Fruit fly (Drosophila melanogaster) whole organism, embryonic: ENCODE measurements around the gene aqz.

Experiments used
- Aef1 ChIP-seq: fragments of 200-800 bp; sonication (Bioruptor generic); IDR thresholded peaks from 3 replicates; pipeline ENCODE4 v1.3.6; 2022; ENCODE audit warnings: missing biosample characterization, missing genetic modification characterization
- B-H2 ChIP-seq: fragments of 200-800 bp; sonication (Bioruptor generic); optimal IDR thresholded peaks from 2 replicates; lab custom pipeline; 2018; ENCODE audit warnings: missing biosample characterization, mild to moderate bottlenecking, missing genetic modification characterization
- Bdp1 ChIP-seq: fragments of 200-800 bp; sonication (Bioruptor generic); optimal IDR thresholded peaks from 3 replicates; lab custom pipeline; 2016; ENCODE audit warnings: missing biosample characterization, missing genetic modification characterization
- Bteb2 ChIP-seq: fragments of 200-800 bp; sonication (Bioruptor generic); optimal IDR thresholded peaks from 2 replicates; lab custom pipeline; 2016; ENCODE audit warnings: missing biosample characterization, missing genetic modification characterization
- CG10565 ChIP-seq: fragments of 200-800 bp; sonication (Bioruptor generic); optimal IDR thresholded peaks from 3 replicates; lab custom pipeline; 2016; ENCODE audit warnings: missing biosample characterization, mild to moderate bottlenecking, missing genetic modification characterization
- CG13424 ChIP-seq: fragments of 200-800 bp; sonication (Bioruptor generic); optimal IDR thresholded peaks from 2 replicates; lab custom pipeline; 2019; ENCODE audit warnings: missing biosample characterization, mild to moderate bottlenecking, missing genetic modification characterization, moderate library complexity
- CG14050 ChIP-seq: fragments of 200-800 bp; sonication (Bioruptor generic); IDR thresholded peaks from 3 replicates; pipeline ENCODE4 v1.3.6; 2022; ENCODE audit warnings: missing biosample characterization, missing genetic modification characterization
- CG1602 ChIP-seq: fragments of 200-800 bp; sonication (Bioruptor generic); optimal IDR thresholded peaks from 3 replicates; lab custom pipeline; 2016; ENCODE audit warnings: missing biosample characterization, missing genetic modification characterization
- CG16863 ChIP-seq: fragments of 200-800 bp; sonication (Bioruptor generic); optimal IDR thresholded peaks from 3 replicates; lab custom pipeline; 2016; ENCODE audit warnings: missing biosample characterization, missing genetic modification characterization
- CG18764 ChIP-seq: fragments of 200-800 bp; sonication (Bioruptor generic); optimal IDR thresholded peaks from 3 replicates; lab custom pipeline; 2016; ENCODE audit warnings: missing biosample characterization, missing genetic modification characterization
- CG2116 ChIP-seq: fragments of 200-800 bp; sonication (Bioruptor generic); optimal IDR thresholded peaks from 3 replicates; lab custom pipeline; 2018; ENCODE audit warnings: missing biosample characterization, mild to moderate bottlenecking, missing genetic modification characterization
- CG30403 ChIP-seq: fragments of 200-800 bp; sonication (Bioruptor generic); optimal IDR thresholded peaks from 3 replicates; lab custom pipeline; 2016; ENCODE audit warnings: missing biosample characterization, missing genetic modification characterization
- CG31365 ChIP-seq: fragments of 200-800 bp; sonication (Bioruptor generic); optimal IDR thresholded peaks from 2 replicates; lab custom pipeline; 2018; ENCODE audit warnings: missing biosample characterization, mild to moderate bottlenecking, missing genetic modification characterization
- CG31388 ChIP-seq: fragments of 200-800 bp; sonication (Bioruptor generic); optimal IDR thresholded peaks from 2 replicates; lab custom pipeline; 2016; ENCODE audit warnings: missing biosample characterization, missing genetic modification characterization
- CG6272 ChIP-seq: fragments of 200-800 bp; sonication (Bioruptor generic); IDR thresholded peaks from 2 replicates; pipeline ENCODE4 v1.3.6; 2022; ENCODE audit warnings: missing biosample characterization, missing genetic modification characterization
- CG6683 ChIP-seq: fragments of 200-800 bp; sonication (Bioruptor generic); optimal IDR thresholded peaks from 2 replicates; lab custom pipeline; 2017; ENCODE audit warnings: missing biosample characterization, mild to moderate bottlenecking, missing genetic modification characterization, missing genetic modification reagents
- CG6791 ChIP-seq: fragments of 200-800 bp; sonication (Bioruptor generic); IDR thresholded peaks from 3 replicates; pipeline ENCODE4 v1.3.6; 2022; ENCODE audit warnings: missing biosample characterization, missing genetic modification characterization; ENCODE audit not compliant: partially characterized antibody
- CG6854 ChIP-seq: fragments of 200-800 bp; sonication (Bioruptor generic); optimal IDR thresholded peaks from 3 replicates; lab custom pipeline; 2017; ENCODE audit warnings: missing biosample characterization, mild to moderate bottlenecking, missing genetic modification characterization
- CG8281 ChIP-seq: fragments of 200-800 bp; sonication (Bioruptor generic); optimal IDR thresholded peaks from 2 replicates; lab custom pipeline; 2018; ENCODE audit warnings: missing biosample characterization, mild to moderate bottlenecking, missing genetic modification characterization, moderate library complexity
- Chrac-16 ChIP-seq: fragments of 200-800 bp; sonication (Bioruptor generic); optimal IDR thresholded peaks from 3 replicates; lab custom pipeline; 2016; ENCODE audit warnings: missing biosample characterization, missing genetic modification characterization
- Dip3 ChIP-seq: fragments of 200-800 bp; sonication (Bioruptor generic); optimal IDR thresholded peaks from 3 replicates; lab custom pipeline; 2016; ENCODE audit warnings: missing biosample characterization, missing genetic modification characterization
- E2f2 ChIP-seq: fragments of 200-800 bp; sonication (Bioruptor generic); IDR thresholded peaks from 2 replicates; pipeline ENCODE4 v1.3.6; 2022; ENCODE audit warnings: missing biosample characterization, missing genetic modification characterization
- H2.0 ChIP-seq: fragments of 200-800 bp; sonication (Bioruptor generic); IDR thresholded peaks from 2 replicates; pipeline ENCODE4 v1.3.6; 2022; ENCODE audit warnings: missing biosample characterization, missing genetic modification characterization
- HLH4C ChIP-seq: fragments of 200-800 bp; sonication (Bioruptor generic); IDR thresholded peaks from 3 replicates; pipeline ENCODE4 v1.3.6; 2022; ENCODE audit warnings: missing biosample characterization, missing genetic modification characterization; ENCODE audit not compliant: partially characterized antibody
- Hr78 ChIP-seq, 2 experiments: fragments of 200-800 bp in 1 of 2; fragments of >200 bp in 1 of 2; sonication (Bioruptor generic) in 1 of 2; optimal IDR thresholded peaks; 2 replicates each; lab custom pipeline; 2017 to 2019; ENCODE audit warnings: missing biosample characterization in 2 of 2, missing genetic modification characterization in 2 of 2, mild to moderate bottlenecking in 1 of 2, moderate library complexity in 1 of 2
- NFAT ChIP-seq: fragments of 200-800 bp; sonication (Bioruptor generic); IDR thresholded peaks from 2 replicates; pipeline ENCODE4 v1.3.6; 2022; ENCODE audit warnings: missing biosample characterization, missing genetic modification characterization
- amos ChIP-seq: fragments of 200-800 bp; sonication (Bioruptor generic); IDR thresholded peaks from 2 replicates; pipeline ENCODE4 v1.3.6; 2022; ENCODE audit warnings: missing biosample characterization, missing genetic modification characterization; ENCODE audit not compliant: partially characterized antibody
- ara ChIP-seq: fragments of 200-800 bp; sonication (Bioruptor generic); IDR thresholded peaks from 2 replicates; pipeline ENCODE4 v1.3.6; 2022; ENCODE audit warnings: missing biosample characterization, missing genetic modification characterization
- corto ChIP-seq: fragments of 200-800 bp; sonication (Bioruptor generic); optimal IDR thresholded peaks from 2 replicates; lab custom pipeline; 2016; ENCODE audit warnings: missing biosample characterization, mild to moderate bottlenecking, missing genetic modification characterization, moderate library complexity
- danr ChIP-seq: fragments of 200-800 bp; sonication (Bioruptor generic); IDR thresholded peaks from 2 replicates; pipeline ENCODE4 v1.3.6; 2022; ENCODE audit warnings: missing biosample characterization, missing genetic modification characterization
- disco-r ChIP-seq: fragments of 200-800 bp; sonication (Bioruptor generic); optimal IDR thresholded peaks from 2 replicates; lab custom pipeline; 2016; ENCODE audit warnings: missing biosample characterization, missing genetic modification characterization
- dpn ChIP-seq, 2 experiments: fragments of 200-800 bp; sonication (Bioruptor generic); optimal IDR thresholded peaks; 3 replicates each; lab custom pipeline; 2016; ENCODE audit warnings: missing biosample characterization in 2 of 2, missing genetic modification characterization in 2 of 2
- ems ChIP-seq: fragments of 200-800 bp; sonication (Bioruptor generic); optimal IDR thresholded peaks from 3 replicates; lab custom pipeline; 2016; ENCODE audit warnings: missing biosample characterization, missing genetic modification characterization
- ftz-f1 ChIP-seq: fragments of 200-800 bp; sonication (Bioruptor generic); optimal IDR thresholded peaks from 2 replicates; lab custom pipeline; 2016; ENCODE audit warnings: missing biosample characterization, missing genetic modification characterization
- fu2 ChIP-seq: fragments of 200-800 bp; sonication (Bioruptor generic); optimal IDR thresholded peaks from 2 replicates; lab custom pipeline; 2016; ENCODE audit warnings: missing biosample characterization, missing genetic modification characterization
- gem ChIP-seq: fragments of 200-800 bp; sonication (Bioruptor generic); optimal IDR thresholded peaks from 2 replicates; lab custom pipeline; 2019; ENCODE audit warnings: missing biosample characterization, mild to moderate bottlenecking, missing genetic modification characterization, moderate library complexity
- hb ChIP-seq: fragments of 200-800 bp; sonication (Bioruptor generic); IDR thresholded peaks from 3 replicates; pipeline ENCODE4 v1.3.6; 2022; ENCODE audit warnings: missing biosample characterization, missing genetic modification characterization; ENCODE audit not compliant: partially characterized antibody
- insv ChIP-seq, 2 experiments: fragments of 200-800 bp; sonication (Bioruptor generic); optimal IDR thresholded peaks; 3 replicates each; lab custom pipeline; 2016 to 2018; ENCODE audit warnings: missing biosample characterization in 2 of 2, missing genetic modification characterization in 2 of 2
- jing ChIP-seq: fragments of 200-800 bp; sonication (Bioruptor generic); optimal IDR thresholded peaks from 2 replicates; lab custom pipeline; 2018; ENCODE audit warnings: missing biosample characterization, mild to moderate bottlenecking, missing genetic modification characterization
- mirr ChIP-seq: fragments of 200-800 bp; sonication (Bioruptor generic); optimal IDR thresholded peaks from 3 replicates; lab custom pipeline; 2018; ENCODE audit warnings: missing biosample characterization, mild to moderate bottlenecking, missing genetic modification characterization
- nerfin-2 ChIP-seq: fragments of 200-800 bp; sonication (Bioruptor generic); IDR thresholded peaks from 2 replicates; pipeline ENCODE4 v1.3.6; 2022; ENCODE audit warnings: missing biosample characterization, missing genetic modification characterization; ENCODE audit not compliant: partially characterized antibody
- prd ChIP-seq, 3 experiments: fragments of >200 bp in 2 of 3; fragments of 200-800 bp in 1 of 3; sonication (Bioruptor generic) in 1 of 3; optimal IDR thresholded peaks in 2 of 3; IDR thresholded peaks in 1 of 3; 2 replicates in 2 of 3; 3 replicates in 1 of 3; pipeline versions ENCODE4 v1.3.6 to Lab custom; 2017 to 2022; ENCODE audit warnings: missing biosample characterization in 1 of 3, missing genetic modification characterization in 1 of 3
- pzg ChIP-seq: fragments of 200-800 bp; sonication (Bioruptor generic); optimal IDR thresholded peaks from 3 replicates; lab custom pipeline; 2018; ENCODE audit warnings: missing biosample characterization, mild to moderate bottlenecking, missing genetic modification characterization, moderate library complexity
- sd ChIP-seq: fragments of 200-800 bp; sonication (Bioruptor generic); optimal IDR thresholded peaks from 3 replicates; lab custom pipeline; 2018; ENCODE audit warnings: missing biosample characterization, mild to moderate bottlenecking, missing genetic modification characterization, moderate library complexity
- shn ChIP-seq: fragments of 200-800 bp; sonication (Bioruptor generic); optimal IDR thresholded peaks from 3 replicates; lab custom pipeline; 2016; ENCODE audit warnings: missing biosample characterization, missing genetic modification characterization
- tna ChIP-seq: fragments of 200-800 bp; sonication (Bioruptor generic); IDR thresholded peaks from 2 replicates; pipeline ENCODE4 v1.3.6; 2022; ENCODE audit warnings: missing biosample characterization, missing genetic modification characterization; ENCODE audit not compliant: partially characterized antibody
- trem ChIP-seq: fragments of 200-800 bp; optimal IDR thresholded peaks from 3 replicates; lab custom pipeline; 2019; ENCODE audit warnings: missing biosample characterization, mild to moderate bottlenecking, missing genetic modification characterization, moderate library complexity
- zf30C ChIP-seq: fragments of 200-800 bp; sonication (Bioruptor generic); optimal IDR thresholded peaks from 3 replicates; lab custom pipeline; 2018; ENCODE audit warnings: missing biosample characterization, mild to moderate bottlenecking, missing genetic modification characterization

aqz gene

DNA sequence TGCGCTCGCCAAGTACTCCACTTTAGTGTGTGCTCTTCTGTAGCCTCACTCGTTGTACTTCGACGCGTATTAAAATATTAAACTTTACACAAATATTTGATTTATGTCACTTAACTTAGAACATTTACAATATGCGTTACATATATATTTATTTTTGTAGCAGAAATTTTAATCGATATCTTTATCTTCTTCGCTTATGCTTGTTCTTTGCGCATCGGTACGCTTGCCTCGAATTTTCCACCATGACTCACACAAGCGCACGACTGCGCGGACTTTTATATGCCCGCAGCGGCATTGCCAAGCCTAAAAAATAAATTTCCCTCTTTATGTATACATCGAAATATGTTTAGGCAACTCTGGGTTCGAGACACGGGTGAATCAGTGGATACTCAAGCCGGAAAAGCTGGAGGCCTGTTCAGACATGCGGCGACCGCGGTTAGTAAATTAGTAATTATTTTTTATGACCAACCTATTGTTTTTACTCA, at the start of gene aqz (continued):
- TF ChIP-seq Bteb2 (GFP tag; lab: Kevin White, UChicago) (peak; percentile 53), CG8281 (tag; lab: Kevin White, UChicago) (no peak), sd (tag; lab: Kevin White, UChicago) (peak; percentile 78), Dip3 (peak; percentile 57), fu2 (GFP tag; lab: Kevin White, UChicago) (peak; percentile 58), CG13424 (tag; lab: Kevin White, UChicago) (peak; percentile 32), CG6854 (GFP tag; lab: Kevin White, UChicago) (peak; percentile 59), CG6791 (GFP tag; lab: Robert Waterston, UW) (peak; percentile 58; the same call in 1 of the 3 replicates), insv (GFP tag; optimal IDR thresholded peaks at IDR 0.05; lab: Kevin White, UChicago) (peak in 1 of 2 experiments; percentile 64), ara (GFP tag; lab: Robert Waterston, UW) (peak; percentile 70), tna (GFP tag; lab: Robert Waterston, UW) (peak; percentile 36; the same call in 1 of the 2 replicates), gem (tag; lab: Kevin White, UChicago) (peak; percentile 38), CG30403 (peak; percentile 63), CG14050 (GFP tag; lab: Robert Waterston, UW) (no peak; the same call in 2 of the 3 replicates), CG2116 (GFP tag; lab: Kevin White, UChicago) (peak; percentile 100), corto (GFP tag; lab: Kevin White, UChicago) (no peak), H2.0 (GFP tag; lab: Robert Waterston, UW) (no peak), Aef1 (0 out of 3 replicates have a peak, but pooled peaks have one; percentile 23), pzg (GFP tag; lab: Kevin White, UChicago) (peak; percentile 98), prd (optimal IDR thresholded peaks at IDR 0.05; lab: Kevin White, UChicago) (no peak), prd (GFP tag; IDR thresholded peaks at IDR 0.05; lab: Robert Waterston, UW) (peak; percentile 49), CG31388 (GFP tag; lab: Kevin White, UChicago) (no peak), CG16863 (GFP tag; lab: Kevin White, UChicago) (peak; percentile 33), E2f2 (peak; percentile 82), Bdp1 (peak; percentile 41), disco-r (GFP tag; lab: Kevin White, UChicago) (no peak), Chrac-16 (peak; percentile 32), shn (GFP tag; lab: Kevin White, UChicago) (peak; percentile 70), trem (tag; lab: Kevin White, UChicago) (peak; percentile 80), Hr78 (GFP tag; optimal IDR thresholded peaks at IDR 0.05; lab: Kevin White, UChicago) (no peak), jing (GFP tag; lab: Kevin White, UChicago) (no peak), danr (GFP tag; lab: Robert Waterston, UW) (no peak), NFAT (GFP tag; lab: Robert Waterston, UW) (peak; percentile 72), B-H2 (GFP tag; lab: Kevin White, UChicago) (peak; percentile 74), mirr (GFP tag; lab: Kevin White, UChicago) (peak; percentile 74), HLH4C (GFP tag; lab: Robert Waterston, UW) (peak; percentile 31; the same call in 1 of the 3 replicates)

DNA sequence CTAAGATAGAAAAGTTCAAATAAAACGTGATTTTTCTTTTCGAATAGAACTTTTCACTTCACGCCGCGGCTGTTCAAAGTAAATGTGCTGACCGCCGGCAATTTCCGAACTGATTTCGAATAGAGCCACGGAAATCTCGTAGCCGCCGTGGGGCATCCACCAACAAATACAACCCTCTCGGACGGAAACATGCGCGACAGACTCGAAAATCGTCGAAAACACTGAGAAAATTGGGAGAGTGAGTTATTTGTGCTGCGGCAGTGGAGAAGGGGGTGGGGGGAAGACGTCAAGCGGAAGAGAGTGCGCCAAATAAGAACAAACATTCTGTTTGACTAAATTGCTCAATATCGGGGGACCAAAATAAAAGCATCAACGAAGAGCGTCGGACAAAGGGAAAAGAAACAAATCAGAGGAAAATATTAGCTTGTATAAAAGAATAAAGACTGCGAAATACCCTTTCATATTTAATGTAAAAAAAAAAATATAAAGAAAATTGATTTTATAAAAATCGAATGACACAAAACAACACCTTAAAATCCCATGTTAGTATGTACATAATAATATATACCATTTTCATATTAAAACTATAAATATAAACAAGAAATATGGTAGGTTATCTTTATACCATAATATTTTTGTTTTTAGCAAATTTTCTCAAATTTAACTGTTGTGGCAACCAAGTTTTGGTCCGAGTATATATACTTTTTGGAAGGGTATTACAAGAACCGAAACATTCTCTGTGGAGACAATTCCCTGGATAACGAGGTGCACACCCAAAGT, 47.0 kb upstream of the aqz start:
- TF ChIP-seq CG1602 (GFP tag; lab: Kevin White, UChicago) (peak; percentile 49), CG6272 (GFP tag; lab: Robert Waterston, UW) (no peak), ftz-f1 (GFP tag; lab: Kevin White, UChicago) (no peak), amos (no peak), zf30C (peak; percentile 82), dpn (GFP tag; optimal IDR thresholded peaks at IDR 0.05; lab: Kevin White, UChicago) (peak in 1 of 2 experiments; percentile 41), ems (no peak), hb (GFP tag; lab: Robert Waterston, UW) (no peak), CG10565 (GFP tag; lab: Kevin White, UChicago) (no peak), CG18764 (GFP tag; lab: Kevin White, UChicago) (no peak), nerfin-2 (GFP tag; lab: Robert Waterston, UW) (no peak), CG6683 (GFP tag; lab: Kevin White, UChicago) (no peak), CG31365 (tag; lab: Kevin White, UChicago) (no peak)
